Fruit fly (Drosophila melanogaster): ENCODE measurements around the gene CG42579.
"Not testable (repeated sequence)": the region's sequence is repeated elsewhere in the genome, so short reads cannot be mapped to it uniquely, and the experiment has no call there.

CG42579 gene

dm6 chrX:20573982-20574381 lies 46.6 kb downstream of the CG42579 start, which contains the start of gene CG42580:
TSS of gene CG42580 (plus strand) at chrX:20574282.
- TF ChIP-seq noc (tag; optimal IDR thresholded peaks at IDR 0.05) = not testable (repeated sequence)

Measured in whole organism, larva.